Fruit fly (Drosophila melanogaster) whole organism, prepupa: Measurements from ENCODE around the gene CG13280.

Experiments used
- Blimp-1 ChIP-seq: fragments of 200-800 bp; sonication (Bioruptor generic); optimal IDR thresholded peaks from 3 replicates; lab custom pipeline; 2017; ENCODE audit warnings: missing biosample characterization, missing genetic modification characterization, mild to moderate bottlenecking, moderate library complexity, missing genetic modification reagents
- CG10631 ChIP-seq: fragments of 200-800 bp; sonication (Bioruptor generic); optimal IDR thresholded peaks from 2 replicates; lab custom pipeline; 2016; ENCODE audit warnings: missing biosample characterization, missing genetic modification characterization
- CG11294 ChIP-seq: fragments of 200-800 bp; sonication (Bioruptor generic); IDR thresholded peaks from 2 replicates; pipeline ENCODE4 v1.3.6; 2022; ENCODE audit warnings: missing biosample characterization, missing genetic modification characterization
- CG15336 ChIP-seq: fragments of 200-800 bp; sonication (Bioruptor generic); IDR thresholded peaks from 2 replicates; pipeline ENCODE4 v1.3.6; 2022; ENCODE audit warnings: missing biosample characterization, missing genetic modification characterization
- CG1621 ChIP-seq: fragments of 200-800 bp; sonication (Bioruptor generic); optimal IDR thresholded peaks from 3 replicates; lab custom pipeline; 2018; ENCODE audit warnings: missing biosample characterization, mild to moderate bottlenecking, missing genetic modification characterization
- CG3032 ChIP-seq: fragments of 200-800 bp; optimal IDR thresholded peaks from 2 replicates; lab custom pipeline; 2019; ENCODE audit warnings: missing biosample characterization, mild to moderate bottlenecking, missing genetic modification characterization, moderate library complexity
- CG31627 ChIP-seq: fragments of 200-800 bp; sonication (Bioruptor generic); optimal IDR thresholded peaks from 3 replicates; lab custom pipeline; 2016; ENCODE audit warnings: missing biosample characterization, missing genetic modification characterization
- CG32006 ChIP-seq: fragments of 200-800 bp; sonication (Bioruptor generic); optimal IDR thresholded peaks from 3 replicates; lab custom pipeline; 2017; ENCODE audit warnings: missing biosample characterization, mild to moderate bottlenecking, missing genetic modification characterization
- CG34406 ChIP-seq: fragments of 200-800 bp; sonication (Bioruptor generic); optimal IDR thresholded peaks from 3 replicates; lab custom pipeline; 2016; ENCODE audit warnings: missing biosample characterization, missing genetic modification characterization
- CG4318 ChIP-seq: fragments of 200-800 bp; sonication (Bioruptor generic); optimal IDR thresholded peaks from 3 replicates; lab custom pipeline; 2017; ENCODE audit warnings: missing biosample characterization, mild to moderate bottlenecking, missing genetic modification characterization
- CG6163 ChIP-seq: fragments of 200-800 bp; sonication (Bioruptor generic); IDR thresholded peaks from 3 replicates; pipeline ENCODE4 v1.3.6; 2022; ENCODE audit warnings: missing biosample characterization, missing genetic modification characterization
- CG6276 ChIP-seq: fragments of 200-800 bp; sonication (Bioruptor generic); optimal IDR thresholded peaks from 2 replicates; lab custom pipeline; 2017; ENCODE audit warnings: missing biosample characterization, mild to moderate bottlenecking, missing genetic modification characterization
- CG6792 ChIP-seq: fragments of 200-800 bp; sonication (Bioruptor generic); optimal IDR thresholded peaks from 3 replicates; lab custom pipeline; 2016; ENCODE audit warnings: missing biosample characterization, missing genetic modification characterization
- CG6808 ChIP-seq: fragments of 200-800 bp; sonication (Bioruptor generic); optimal IDR thresholded peaks from 3 replicates; lab custom pipeline; 2017; ENCODE audit warnings: missing biosample characterization, missing genetic modification characterization, mild to moderate bottlenecking, moderate library complexity, missing genetic modification reagents
- CG6854 ChIP-seq: fragments of 200-800 bp; sonication (Bioruptor generic); optimal IDR thresholded peaks from 2 replicates; lab custom pipeline; 2017; ENCODE audit warnings: missing biosample characterization, mild to moderate bottlenecking, missing genetic modification characterization
- CG8119 ChIP-seq: fragments of 200-800 bp; sonication (Bioruptor generic); IDR thresholded peaks from 3 replicates; pipeline ENCODE4 v1.3.6; 2022; ENCODE audit warnings: missing biosample characterization, missing genetic modification characterization
- CG8632 ChIP-seq: fragments of 200-800 bp; sonication (Bioruptor generic); optimal IDR thresholded peaks from 3 replicates; lab custom pipeline; 2016; ENCODE audit warnings: missing biosample characterization, missing genetic modification characterization
- Eip75B ChIP-seq: fragments of 200-800 bp; sonication (Bioruptor generic); optimal IDR thresholded peaks from 3 replicates; lab custom pipeline; 2016; ENCODE audit warnings: missing biosample characterization, missing genetic modification characterization
- Eip78C ChIP-seq: fragments of 200-800 bp; sonication (Bioruptor generic); peaks from one replicate; lab custom pipeline; 2016; ENCODE audit warnings: missing biosample characterization, missing genetic modification characterization
- Eip93F ChIP-seq: fragments of 200-800 bp; sonication (Bioruptor generic); optimal IDR thresholded peaks from 2 replicates; lab custom pipeline; 2016; ENCODE audit warnings: missing biosample characterization, mild to moderate bottlenecking, missing genetic modification characterization
- Ets21C ChIP-seq: fragments of 200-800 bp; sonication (Bioruptor generic); optimal IDR thresholded peaks from 3 replicates; lab custom pipeline; 2016; ENCODE audit warnings: missing biosample characterization, missing genetic modification characterization
- Gug ChIP-seq: fragments of 200-800 bp; sonication (Bioruptor generic); IDR thresholded peaks from 2 replicates; pipeline ENCODE4 v1.3.6; 2022; ENCODE audit warnings: missing biosample characterization, missing genetic modification characterization
- Hr38 ChIP-seq: sonication (Bioruptor generic); optimal IDR thresholded peaks from 2 replicates; lab custom pipeline; 2016; ENCODE audit warnings: missing biosample characterization, missing genetic modification characterization
- Hr4 ChIP-seq: fragments of 200-800 bp; sonication (Bioruptor generic); optimal IDR thresholded peaks from 3 replicates; lab custom pipeline; 2016; ENCODE audit warnings: missing biosample characterization, missing genetic modification characterization
- Lpt ChIP-seq: fragments of 200-800 bp; sonication (Bioruptor generic); optimal IDR thresholded peaks from 3 replicates; lab custom pipeline; 2016; ENCODE audit warnings: missing biosample characterization, missing genetic modification characterization
- Met ChIP-seq: fragments of 200-800 bp; sonication (Bioruptor generic); optimal IDR thresholded peaks from 3 replicates; lab custom pipeline; 2016; ENCODE audit warnings: missing biosample characterization, missing genetic modification characterization
- OdsH ChIP-seq: fragments of 200-800 bp; sonication (Bioruptor generic); optimal IDR thresholded peaks from 3 replicates; lab custom pipeline; 2016; ENCODE audit warnings: missing biosample characterization, missing genetic modification characterization
- Smox ChIP-seq: fragments of 200-800 bp; sonication (Bioruptor generic); optimal IDR thresholded peaks from 3 replicates; lab custom pipeline; 2016; ENCODE audit warnings: missing biosample characterization, missing genetic modification characterization
- Sox102F ChIP-seq: fragments of 200-800 bp; sonication (Bioruptor generic); optimal IDR thresholded peaks from 2 replicates; lab custom pipeline; 2016; ENCODE audit warnings: missing biosample characterization, mild to moderate bottlenecking, missing genetic modification characterization
- Sox14 ChIP-seq: fragments of 200-800 bp; sonication (Bioruptor generic); optimal IDR thresholded peaks from 3 replicates; lab custom pipeline; 2016; ENCODE audit warnings: missing biosample characterization, missing genetic modification characterization
- Sox15 ChIP-seq: fragments of 200-800 bp; sonication (Bioruptor generic); optimal IDR thresholded peaks from 3 replicates; lab custom pipeline; 2016; ENCODE audit warnings: missing biosample characterization, missing genetic modification characterization
- achi ChIP-seq: fragments of 200-800 bp; sonication (Bioruptor generic); optimal IDR thresholded peaks from 3 replicates; lab custom pipeline; 2016; ENCODE audit warnings: missing biosample characterization, missing genetic modification characterization
- acj6 ChIP-seq: fragments of 200-800 bp; sonication (Bioruptor generic); optimal IDR thresholded peaks from 3 replicates; lab custom pipeline; 2016; ENCODE audit warnings: missing biosample characterization, missing genetic modification characterization
- cyc ChIP-seq: fragments of 200-800 bp; sonication (Bioruptor generic); optimal IDR thresholded peaks from 3 replicates; lab custom pipeline; 2016; ENCODE audit warnings: missing biosample characterization, missing genetic modification characterization
- dac ChIP-seq: fragments of 200-800 bp; sonication (Bioruptor generic); optimal IDR thresholded peaks from 2 replicates; lab custom pipeline; 2017; ENCODE audit warnings: missing biosample characterization, mild to moderate bottlenecking, missing genetic modification characterization
- dsx ChIP-seq: fragments of 200-800 bp; optimal IDR thresholded peaks from 3 replicates; lab custom pipeline; 2019; ENCODE audit warnings: missing biosample characterization, mild to moderate bottlenecking, missing genetic modification characterization, moderate library complexity; ENCODE audit not compliant: poor library complexity, severe bottlenecking
- eg ChIP-seq: fragments of 200-800 bp; sonication (Bioruptor generic); IDR thresholded peaks from 3 replicates; pipeline ENCODE4 v1.3.6; 2022; ENCODE audit warnings: missing biosample characterization, missing genetic modification characterization
- fd59A ChIP-seq: fragments of 200-800 bp; sonication (Bioruptor generic); optimal IDR thresholded peaks from 2 replicates; lab custom pipeline; 2017; ENCODE audit warnings: missing biosample characterization, mild to moderate bottlenecking, missing genetic modification characterization, missing genetic modification reagents
- fd85E ChIP-seq: fragments of 200-800 bp; sonication (Bioruptor generic); optimal IDR thresholded peaks from 3 replicates; lab custom pipeline; 2016; ENCODE audit warnings: missing biosample characterization, missing genetic modification characterization
- fkh ChIP-seq: fragments of 200-800 bp; sonication (Bioruptor generic); optimal IDR thresholded peaks from 3 replicates; lab custom pipeline; 2017; ENCODE audit warnings: missing biosample characterization, mild to moderate bottlenecking, missing genetic modification characterization, moderate library complexity
- net ChIP-seq: fragments of 200-800 bp; sonication (Bioruptor generic); optimal IDR thresholded peaks from 3 replicates; lab custom pipeline; 2016; ENCODE audit warnings: missing biosample characterization, missing genetic modification characterization
- pdm3 ChIP-seq: fragments of 200-800 bp; sonication (Bioruptor generic); optimal IDR thresholded peaks from 3 replicates; lab custom pipeline; 2016; ENCODE audit warnings: missing biosample characterization, missing genetic modification characterization
- salr ChIP-seq, 2 experiments: fragments of 200-800 bp; sonication (Bioruptor generic); optimal IDR thresholded peaks; 3 replicates each; lab custom pipeline; 2016 to 2018; ENCODE audit warnings: missing biosample characterization in 2 of 2, missing genetic modification characterization in 2 of 2, mild to moderate bottlenecking in 1 of 2

The CG13280 gene

DNA sequence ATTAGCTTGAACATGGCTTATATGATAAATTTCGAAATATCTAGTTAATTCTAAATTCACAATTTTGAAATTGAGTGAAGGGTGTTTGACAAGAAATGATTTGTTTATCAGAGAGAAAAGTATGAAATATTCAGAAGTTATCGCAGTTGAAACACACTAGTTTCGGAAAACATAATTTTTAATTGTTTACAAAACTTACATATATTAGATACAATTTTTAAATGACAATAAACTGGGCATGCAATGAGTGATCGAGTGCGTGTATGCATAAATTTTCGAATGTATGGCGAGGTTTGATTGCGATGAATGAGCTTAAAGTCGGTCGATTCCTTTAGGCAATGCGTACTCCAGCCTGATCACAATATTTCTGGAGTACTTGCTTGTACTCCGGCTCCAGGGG is at the start of gene CG13280:
TSS of gene CG13280 (minus strand) at position 101 of the 400 bp plus-strand sequence.
- no peak for TF ChIP-seq dac (GFP tag; lab: Kevin White, UChicago)
- no peak for TF ChIP-seq Sox14 (GFP tag; lab: Kevin White, UChicago)
- TF ChIP-seq Eip93F, result no peak
- no peak for TF ChIP-seq fd59A (GFP tag; lab: Kevin White, UChicago)
- TF ChIP-seq Sox102F (GFP tag; lab: Kevin White, UChicago), result no peak
- no peak for TF ChIP-seq CG11294
- TF ChIP-seq CG32006 (GFP tag; lab: Kevin White, UChicago), result no peak
- no peak for TF ChIP-seq Eip78C
- TF ChIP-seq CG6808 (GFP tag; lab: Kevin White, UChicago), result no peak

DNA sequence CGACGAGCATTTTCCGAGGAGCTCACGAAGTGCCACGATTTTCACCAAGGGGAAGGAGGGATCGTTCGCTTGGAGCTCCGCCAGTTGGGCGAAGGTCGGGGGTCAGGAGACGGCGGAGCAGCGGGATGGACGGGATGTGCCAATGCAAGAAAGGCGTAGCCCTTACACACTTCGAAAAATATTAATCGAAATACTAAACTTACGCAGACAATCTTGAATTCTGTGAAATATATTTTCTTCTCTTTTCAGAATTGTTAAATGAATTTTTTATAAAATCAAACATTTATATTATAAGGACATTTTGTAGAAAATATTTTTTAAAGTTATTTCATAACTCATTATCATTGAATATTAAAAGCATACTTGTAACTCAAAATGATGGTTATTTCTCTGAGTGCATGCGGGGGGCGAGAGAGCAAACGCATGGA is 48.0 kb upstream of the CG13280 start:
- TF ChIP-seq CG32006 (GFP tag; lab: Kevin White, UChicago) (peak; percentile 58), CG34406 (GFP tag; lab: Kevin White, UChicago) (peak; percentile 16), dac (GFP tag; lab: Kevin White, UChicago) (no peak), fd59A (GFP tag; lab: Kevin White, UChicago) (no peak), Sox15 (GFP tag; lab: Kevin White, UChicago) (no peak), Hr38 (GFP tag; lab: Kevin White, UChicago) (no peak), acj6 (peak; percentile 2), Hr4 (peak; percentile 46), net (GFP tag; lab: Kevin White, UChicago) (peak; percentile 42), CG10631 (GFP tag; lab: Kevin White, UChicago) (peak; percentile 51), Lpt (GFP tag; lab: Kevin White, UChicago) (peak; percentile 10), CG4318 (peak; percentile 35), Eip75B (GFP tag; lab: Kevin White, UChicago) (peak; percentile 19), fd85E (no peak), CG6276 (peak; percentile 28), Blimp-1 (GFP tag; lab: Kevin White, UChicago) (no peak), fkh (no peak), cyc (GFP tag; lab: Kevin White, UChicago) (no peak), salr (GFP tag; optimal IDR thresholded peaks at IDR 0.05; lab: Kevin White, UChicago) (peak in 1 of 2 experiments; percentile 64), CG31627 (no peak), Gug (GFP tag; lab: Robert Waterston, UW) (peak; percentile 54), Smox (no peak), Eip78C (peak; percentile 85), eg (peak; percentile 43), achi (GFP tag; lab: Kevin White, UChicago) (peak; percentile 45), Sox102F (GFP tag; lab: Kevin White, UChicago) (no peak), Sox14 (GFP tag; lab: Kevin White, UChicago) (no peak), CG6854 (GFP tag; lab: Kevin White, UChicago) (no peak), CG6808 (GFP tag; lab: Kevin White, UChicago) (no peak), Ets21C (GFP tag; lab: Kevin White, UChicago) (no peak), CG8119 (peak; percentile 74), CG3032 (tag; lab: Kevin White, UChicago) (no peak), Met (GFP tag; lab: Kevin White, UChicago) (no peak), CG6163 (GFP tag; lab: Robert Waterston, UW) (no peak), CG11294 (no peak; the same call in 1 of the 2 replicates), CG1621 (tag; lab: Kevin White, UChicago) (no peak), CG8632 (GFP tag; lab: Kevin White, UChicago) (no peak), CG15336 (peak; percentile 70), dsx (GFP tag; lab: Kevin White, UChicago) (no peak), OdsH (GFP tag; lab: Kevin White, UChicago) (peak; percentile 34), CG6792 (GFP tag; lab: Kevin White, UChicago) (no peak), pdm3 (GFP tag; lab: Kevin White, UChicago) (no peak)
